Worm (Caenorhabditis elegans) whole organism, late embryonic: ENCODE measurements around the gene ZK1307.4.

ENCODE experiments used
- dve-1 ChIP-seq: sonication (generic microtip); optimal IDR thresholded peaks from 2 replicates; lab custom pipeline; 2017; ENCODE audit warnings: antibody characterized with exemption, mild to moderate bottlenecking, missing genetic modification characterization, missing compliant biosample characterization
- hlh-15 ChIP-seq: sonication (generic microtip); optimal IDR thresholded peaks from 2 replicates; lab custom pipeline; 2016; ENCODE audit warnings: missing genetic modification characterization, missing compliant biosample characterization
- pros-1 ChIP-seq: fragments of 150-350 bp; optimal IDR thresholded peaks from 2 replicates; lab custom pipeline; 2014; ENCODE audit warnings: missing biosample characterization, missing genetic modification reagents, missing genetic modification characterization
- ref-2 ChIP-seq: sonication (generic microtip); optimal IDR thresholded peaks from 2 replicates; lab custom pipeline; 2016; ENCODE audit warnings: missing genetic modification characterization, missing compliant biosample characterization

- TF ChIP-seq dve-1 (no peak), ref-2 (tag; lab: Kevin White, UChicago) (no peak), pros-1 (tag; lab: Kevin White, UChicago) (no peak), hlh-15 (tag; lab: Kevin White, UChicago) (no peak)
Measured at ce11 chrII:9662160-9662559, 10.6 kb upstream of the ZK1307.4 start.
